Fruit fly (Drosophila melanogaster): ENCODE data around the gene Hsc70-1.

DNA sequence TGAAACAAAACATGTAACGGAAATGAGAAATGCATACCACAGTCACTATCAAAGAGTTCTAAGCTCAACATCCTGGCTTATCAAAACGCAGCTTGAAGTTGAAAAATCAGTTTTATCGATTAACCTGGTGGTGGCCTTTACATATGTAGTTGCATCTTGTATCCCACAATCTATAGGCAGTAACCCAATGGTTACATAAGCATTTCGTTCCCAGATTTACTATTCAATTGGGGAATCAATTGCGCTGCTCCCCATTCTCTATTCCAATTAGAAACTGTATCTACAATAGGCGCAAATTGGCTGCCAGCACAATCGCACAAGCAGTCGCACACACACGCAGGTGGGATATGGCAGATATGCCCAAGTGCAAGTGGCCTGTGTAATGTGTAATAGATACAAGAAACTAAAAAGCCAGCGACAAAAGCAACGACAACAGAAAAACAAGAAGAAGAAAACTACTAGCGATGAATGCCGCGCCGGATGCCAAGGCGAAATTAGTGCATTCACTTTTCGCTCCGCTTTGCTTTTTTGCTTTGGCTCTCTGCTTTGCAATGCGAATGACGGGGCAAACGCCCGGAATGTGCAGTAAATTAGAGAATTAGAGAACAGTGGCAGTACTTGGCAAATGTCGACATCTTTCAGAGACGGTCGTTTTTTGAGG is 31.9 kb downstream of the Hsc70-1 start:
- TF ChIP-seq gsb (GFP tag; IDR thresholded peaks at IDR 0.05): no peak
- TF ChIP-seq CG12659 (GFP tag; optimal IDR thresholded peaks at IDR 0.05): no peak
- TF ChIP-seq toy (GFP tag; IDR thresholded peaks at IDR 0.05): no peak
- no peak for TF ChIP-seq CG2120 (GFP tag; optimal IDR thresholded peaks at IDR 0.05)
- TF ChIP-seq gem (tag; optimal IDR thresholded peaks at IDR 0.05): no peak
- TF ChIP-seq Blimp-1 (GFP tag; optimal IDR thresholded peaks at IDR 0.05): no peak
- TF ChIP-seq CG6254 (GFP tag; optimal IDR thresholded peaks at IDR 0.05): no peak
- TF ChIP-seq BtbVII (GFP tag; optimal IDR thresholded peaks at IDR 0.05): no peak
- no peak for TF ChIP-seq sd (tag; optimal IDR thresholded peaks at IDR 0.05)
- no peak for TF ChIP-seq crc (GFP tag; optimal IDR thresholded peaks at IDR 0.05)
- TF ChIP-seq pnt (GFP tag; optimal IDR thresholded peaks at IDR 0.05): no peak
- TF ChIP-seq cato (GFP tag; optimal IDR thresholded peaks at IDR 0.05; ENCODE audit: borderline replicate concordance): no peak

All from whole organism, embryonic.